Worm (Caenorhabditis elegans) whole organism, midembryonic: ENCODE measurements around the gene B0034.5.

Source experiments
- T22C8.4 ChIP-seq: fragments of 200-800 bp; sonication (Bioruptor generic); IDR thresholded peaks from 2 replicates; pipeline ENCODE4 v1.3.6; 2022; ENCODE audit warnings: missing genetic modification characterization, missing compliant biosample characterization
- cog-1 ChIP-seq: sonication (generic microtip); optimal IDR thresholded peaks from 2 replicates; lab custom pipeline; 2016; ENCODE audit warnings: missing genetic modification characterization, missing compliant biosample characterization
- flt-1 ChIP-seq: fragments of 200-800 bp; sonication (Bioruptor generic); IDR thresholded peaks from 2 replicates; pipeline ENCODE4 v1.3.6; 2022; ENCODE audit warnings: missing genetic modification characterization, missing compliant biosample characterization
- klf-2 ChIP-seq: fragments of 200-800 bp; sonication (Bioruptor generic); conservative IDR thresholded peaks from 2 replicates; pipeline ENCODE4 v1.3.6; 2022; ENCODE audit warnings: missing genetic modification reagents, missing genetic modification characterization, missing compliant biosample characterization
- med-1 ChIP-seq: sonication (generic microtip); optimal IDR thresholded peaks from 2 replicates; lab custom pipeline; 2017; ENCODE audit warnings: missing genetic modification characterization, mild to moderate bottlenecking, missing compliant biosample characterization, antibody characterized with exemption, missing genetic modification reagents; ENCODE audit not compliant: insufficient read depth
- ref-1 ChIP-seq: fragments of 200-800 bp; sonication (Bioruptor generic); conservative IDR thresholded peaks from 2 replicates; pipeline ENCODE4 v1.3.6; 2022; ENCODE audit warnings: missing genetic modification reagents, missing genetic modification characterization, missing compliant biosample characterization
- tab-1 ChIP-seq: fragments of 200-800 bp; sonication (Bioruptor generic); IDR thresholded peaks from 2 replicates; pipeline ENCODE4 v1.3.6; 2022; ENCODE audit warnings: missing genetic modification characterization, missing compliant biosample characterization
- ztf-23 ChIP-seq: fragments of 200-800 bp; sonication (Bioruptor generic); IDR thresholded peaks from 2 replicates; pipeline ENCODE4 v1.3.6; 2022; ENCODE audit warnings: missing genetic modification reagents, missing genetic modification characterization, missing compliant biosample characterization
- ztf-29 ChIP-seq: fragments of 200-800 bp; sonication (Bioruptor generic); IDR thresholded peaks from 2 replicates; pipeline ENCODE4 v1.3.6; 2022; ENCODE audit warnings: missing genetic modification reagents, missing genetic modification characterization, missing compliant biosample characterization

ce11 chrII:6001004-6001403 is 26.2 kb upstream of the B0034.5 start:
- TF ChIP-seq cog-1 (tag; lab: Kevin White, UChicago) (no peak), T22C8.4 (GFP tag; lab: Robert Waterston, UW) (no peak), klf-2 (GFP tag; lab: Robert Waterston, UW) (no peak), ref-1 (GFP tag; lab: Robert Waterston, UW) (no peak), tab-1 (GFP tag; lab: Robert Waterston, UW) (no peak), ztf-29 (no peak), ztf-23 (GFP tag; lab: Robert Waterston, UW) (no peak), flt-1 (GFP tag; lab: Robert Waterston, UW) (no peak), med-1 (no peak)
